Worm (Caenorhabditis elegans) whole organism, late embryonic: ENCODE measurements around the gene col-41.

Experiments
- K09A11.1 ChIP-seq: sonication (generic microtip); optimal IDR thresholded peaks from 2 replicates; lab custom pipeline; 2017; ENCODE audit warnings: antibody characterized with exemption, mild to moderate bottlenecking, missing genetic modification characterization, missing compliant biosample characterization; ENCODE audit not compliant: insufficient read depth
- ceh-22 ChIP-seq: sonication (generic microtip); optimal IDR thresholded peaks from 2 replicates; lab custom pipeline; 2017; ENCODE audit warnings: missing biosample characterization, missing genetic modification characterization
- ets-4 ChIP-seq: sonication (generic microtip); optimal IDR thresholded peaks from 2 replicates; lab custom pipeline; 2016; ENCODE audit warnings: missing genetic modification characterization, missing compliant biosample characterization
- lin-11 ChIP-seq: fragments of 200-800 bp; sonication (Bioruptor generic); optimal IDR thresholded peaks from 2 replicates; lab custom pipeline; 2018; ENCODE audit warnings: mild to moderate bottlenecking, missing genetic modification characterization, missing compliant biosample characterization
- mec-3 ChIP-seq: sonication (generic microtip); optimal IDR thresholded peaks from 2 replicates; lab custom pipeline; 2016; ENCODE audit warnings: borderline replicate concordance, missing genetic modification characterization, missing compliant biosample characterization
- nfya-1 ChIP-seq: sonication (generic microtip); optimal IDR thresholded peaks from 2 replicates; lab custom pipeline; 2017; ENCODE audit warnings: missing genetic modification characterization, mild to moderate bottlenecking, missing compliant biosample characterization, antibody characterized with exemption, moderate library complexity
- pag-3 ChIP-seq: sonication (generic microtip); optimal IDR thresholded peaks from 2 replicates; lab custom pipeline; 2016; ENCODE audit warnings: missing compliant biosample characterization, missing genetic modification characterization, borderline replicate concordance
- pha-4 ChIP-seq: fragments of 150-350 bp; optimal IDR thresholded peaks from 2 replicates; lab custom pipeline; 2018; ENCODE audit warnings: missing biosample characterization, missing genetic modification reagents, missing genetic modification characterization
- rnt-1 ChIP-seq: sonication (generic microtip); optimal IDR thresholded peaks from 2 replicates; lab custom pipeline; 2016; ENCODE audit warnings: missing genetic modification characterization, missing compliant biosample characterization
- sdc-2 ChIP-seq: sonication (generic microtip); optimal IDR thresholded peaks from 2 replicates; lab custom pipeline; 2016; ENCODE audit warnings: missing genotype, missing genetic modification characterization, missing compliant biosample characterization
- tbx-2 ChIP-seq: sonication (generic microtip); optimal IDR thresholded peaks from 2 replicates; lab custom pipeline; 2016; ENCODE audit warnings: missing genetic modification characterization, missing compliant biosample characterization
- tbx-7 ChIP-seq: sonication (generic microtip); optimal IDR thresholded peaks from 2 replicates; lab custom pipeline; 2016; ENCODE audit warnings: missing genotype, missing genetic modification characterization, missing compliant biosample characterization
- unc-55 ChIP-seq: sonication (generic microtip); optimal IDR thresholded peaks from 2 replicates; lab custom pipeline; 2017; ENCODE audit warnings: missing biosample characterization, missing genetic modification reagents, missing genetic modification characterization

DNA sequence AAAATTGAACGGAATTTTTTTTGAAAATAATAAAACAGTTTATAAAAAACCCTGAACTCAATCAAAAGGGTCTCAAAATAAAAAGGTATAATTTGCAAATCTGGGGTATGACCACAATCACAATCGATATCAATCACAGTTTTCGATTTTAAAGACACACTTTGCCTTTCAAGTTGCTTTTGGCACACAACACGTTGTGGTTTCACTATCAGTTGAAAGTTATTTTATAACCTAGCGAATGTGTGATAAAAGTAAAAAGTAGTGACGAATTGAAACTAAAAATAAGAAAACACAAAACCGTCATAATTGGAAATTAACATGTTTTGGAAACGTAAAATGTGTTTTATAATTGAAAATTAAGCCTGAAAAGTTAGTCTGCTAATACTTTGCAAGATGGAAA is 8.6 kb downstream of the col-41 start:
- TF ChIP-seq nfya-1 (no peak), unc-55 (GFP tag; lab: Kevin White, UChicago) (no peak), lin-11 (tag; lab: Kevin White, UChicago) (no peak), ets-4 (tag; lab: Kevin White, UChicago) (no peak), rnt-1 (no peak), sdc-2 (tag; lab: Kevin White, UChicago) (no peak), mec-3 (tag; lab: Kevin White, UChicago) (no peak), ceh-22 (tag; lab: Kevin White, UChicago) (no peak), pha-4 (no peak), tbx-2 (tag; lab: Kevin White, UChicago) (no peak), tbx-7 (tag; lab: Kevin White, UChicago) (no peak), K09A11.1 (tag; lab: Kevin White, UChicago) (no peak), pag-3 (tag; lab: Kevin White, UChicago) (no peak)
